Fruit fly (Drosophila melanogaster): ENCODE results near the gene CG32982.

CG32982 gene

DNA sequence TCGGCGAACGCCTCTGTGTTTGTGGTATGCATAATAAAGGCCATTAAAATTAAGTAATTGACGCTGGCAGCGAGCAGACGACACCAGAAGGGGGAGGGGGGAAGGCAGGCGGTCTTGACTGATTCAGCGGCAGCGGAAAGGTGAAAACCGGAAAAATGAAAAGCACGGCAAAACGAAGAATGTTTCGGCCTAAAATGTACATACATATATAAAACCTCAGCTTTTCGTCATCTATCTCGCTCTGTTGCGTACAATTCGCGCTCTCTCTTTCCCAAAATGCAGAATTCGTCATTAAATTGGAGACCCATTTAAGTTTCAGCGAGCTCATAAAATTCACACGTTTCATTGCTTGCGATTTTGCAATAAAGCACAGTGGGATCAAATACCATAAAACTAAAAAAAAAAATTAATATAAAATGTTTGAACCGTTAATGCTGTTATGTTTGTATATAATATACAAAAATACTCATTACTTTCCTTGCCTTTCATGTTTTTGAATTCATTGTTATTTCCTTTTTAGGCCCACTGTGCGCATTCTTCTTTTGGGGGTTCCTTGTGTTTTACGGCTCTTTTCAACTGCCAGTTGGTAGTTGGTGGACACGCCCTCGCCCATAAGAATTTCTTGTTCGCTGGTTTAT, 42.6 kb downstream of the CG32982 start (continued):
- TF ChIP-seq CG2889 (GFP tag; IDR thresholded peaks at IDR 0.05) (peak; percentile 47; the same call in 2 of the 3 replicates), bowl (GFP tag; IDR thresholded peaks at IDR 0.05) (peak; percentile 57; the same call in 1 of the 2 replicates), gcm (GFP tag; optimal IDR thresholded peaks at IDR 0.05) (peak; percentile 27), CG17612 (GFP tag; IDR thresholded peaks at IDR 0.05) (peak; percentile 44), CG14050 (GFP tag; IDR thresholded peaks at IDR 0.05) (peak; percentile 60; the same call in 2 of the 3 replicates), CG5953 (GFP tag; IDR thresholded peaks at IDR 0.05) (peak; percentile 65; the same call in 1 of the 2 replicates), luna (GFP tag; optimal IDR thresholded peaks at IDR 0.05) (no peak), Blimp-1 (GFP tag; optimal IDR thresholded peaks at IDR 0.05) (peak; percentile 74), CG17186 (GFP tag; optimal IDR thresholded peaks at IDR 0.05) (no peak), CG5245 (GFP tag; optimal IDR thresholded peaks at IDR 0.05) (peak; percentile 68), Nf-YC (tag; optimal IDR thresholded peaks at IDR 0.05) (peak; percentile 19), CG11247 (GFP tag; IDR thresholded peaks at IDR 0.05) (0 out of 2 replicates have a peak, but pooled peaks have one; percentile 46), vvl (GFP tag; IDR thresholded peaks at IDR 0.05) (peak; percentile 73), Rfx (GFP tag; IDR thresholded peaks at IDR 0.05) (peak; percentile 74), Mes4 (GFP tag; optimal IDR thresholded peaks at IDR 0.05) (no peak), stc (GFP tag; IDR thresholded peaks at IDR 0.05) (peak; percentile 73), row (GFP tag; IDR thresholded peaks at IDR 0.05) (peak; percentile 75), bab2 (GFP tag; optimal IDR thresholded peaks at IDR 0.05) (peak; percentile 23), CG15514 (GFP tag; optimal IDR thresholded peaks at IDR 0.05) (peak; percentile 50), Xrp1 (GFP tag; IDR thresholded peaks at IDR 0.05) (peak; percentile 90), danr (GFP tag; IDR thresholded peaks at IDR 0.05) (0 out of 2 replicates have a peak, but pooled peaks have one; percentile 28), CG17385 (GFP tag; optimal IDR thresholded peaks at IDR 0.05) (peak; percentile 68), trem (tag; optimal IDR thresholded peaks at IDR 0.05) (peak; percentile 60), CG2875 (GFP tag; optimal IDR thresholded peaks at IDR 0.05) (peak; percentile 55), bbx (GFP tag; IDR thresholded peaks at IDR 0.05; ENCODE audit: partially characterized antibody) (no peak), CG10274 (GFP tag; optimal IDR thresholded peaks at IDR 0.05) (no peak), unc-4 (GFP tag; IDR thresholded peaks at IDR 0.05; ENCODE audit: partially characterized antibody) (no peak), CG15011 (GFP tag; optimal IDR thresholded peaks at IDR 0.05) (peak; percentile 24), Hsf (GFP tag; optimal IDR thresholded peaks at IDR 0.05) (peak; percentile 62), CG8765 (GFP tag; IDR thresholded peaks at IDR 0.05) (no peak), CG10654 (GFP tag; optimal IDR thresholded peaks at IDR 0.05) (peak; percentile 68), jing (GFP tag; optimal IDR thresholded peaks at IDR 0.05) (no peak), CG2129 (GFP tag; IDR thresholded peaks at IDR 0.05; ENCODE audit: partially characterized antibody) (no peak), CG43689 (GFP tag; IDR thresholded peaks at IDR 0.05) (no peak), CG9437 (GFP tag; optimal IDR thresholded peaks at IDR 0.05) (peak; percentile 49), CG8290 (GFP tag; optimal IDR thresholded peaks at IDR 0.05) (peak; percentile 2), CG8290 (tag; optimal IDR thresholded peaks at IDR 0.05) (no peak), ems (GFP tag; optimal IDR thresholded peaks at IDR 0.05) (peak; percentile 33), eve (GFP tag; optimal IDR thresholded peaks at IDR 0.05) (peak in 1 of 2 experiments; percentile 75), CG13894 (tag; optimal IDR thresholded peaks at IDR 0.05) (peak; percentile 29), lmd (GFP tag; IDR thresholded peaks at IDR 0.05) (peak; percentile 75; the same call in 1 of the 2 replicates), CG1792 (GFP tag; optimal IDR thresholded peaks at IDR 0.05) (peak; percentile 9), Jarid2 (GFP tag; optimal IDR thresholded peaks at IDR 0.05) (peak; percentile 44), zen2 (GFP tag; IDR thresholded peaks at IDR 0.05; ENCODE audit: partially characterized antibody) (no peak), psq (GFP tag; optimal IDR thresholded peaks at IDR 0.05) (no peak), rib (GFP tag; IDR thresholded peaks at IDR 0.05) (no peak), cwo (GFP tag; optimal IDR thresholded peaks at IDR 0.05) (peak; percentile 60), CG12155 (GFP tag; optimal IDR thresholded peaks at IDR 0.05) (peak; percentile 44), CG7556 (GFP tag; optimal IDR thresholded peaks at IDR 0.05) (peak; percentile 68), CG32767 (GFP tag; IDR thresholded peaks at IDR 0.05) (peak; percentile 43; the same call in 1 of the 2 replicates)

Data from whole organism, embryonic.